Worm (Caenorhabditis elegans): ENCODE data around the gene F21D12.3.

The F21D12.3 gene

ce11 chrII:7301670-7302151 is 22.1 kb downstream of the F21D12.3 start, which contains the start of gene cul-4 (continued):
- TF ChIP-seq lin-13 (GFP tag; optimal IDR thresholded peaks at IDR 0.05) (peak; percentile 25), lin-1 (GFP tag; IDR thresholded peaks at IDR 0.05) (no peak), T26A8.4 (GFP tag; IDR thresholded peaks at IDR 0.05) (0 out of 2 replicates have a peak, but pooled peaks have one; percentile 50), hmg-1.1 (GFP tag; IDR thresholded peaks at IDR 0.05) (peak; percentile 48), R02D3.7 (tag; optimal IDR thresholded peaks at IDR 0.05) (no peak), cey-2 (tag; optimal IDR thresholded peaks at IDR 0.05; ENCODE audit: borderline replicate concordance, insufficient read depth) (no peak), egl-43 (GFP tag; IDR thresholded peaks at IDR 0.05) (no peak), lim-7 (GFP tag; IDR thresholded peaks at IDR 0.05) (no peak), ceh-20 (GFP tag; IDR thresholded peaks at IDR 0.05) (no peak), nhr-6 (tag; optimal IDR thresholded peaks at IDR 0.05) (peak; percentile 30), madf-9 (GFP tag; conservative IDR thresholded peaks at IDR 0.05) (no peak), aly-2 (tag; optimal IDR thresholded peaks at IDR 0.05) (no peak), mes-2 (tag; optimal IDR thresholded peaks at IDR 0.05; ENCODE audit: poor library complexity, severe bottlenecking) (peak; percentile 92), unc-130 (GFP tag; optimal IDR thresholded peaks at IDR 0.05) (peak; percentile 71), pha-4 (GFP tag; IDR thresholded peaks at IDR 0.05) (no peak), pha-4 (tag; optimal IDR thresholded peaks at IDR 0.05) (no peak), nhr-42 (GFP tag; IDR thresholded peaks at IDR 0.05) (no peak), jun-1 (tag; optimal IDR thresholded peaks at IDR 0.05) (peak; percentile 27), aha-1 (tag) (peak; percentile 96), mep-1 (tag; optimal IDR thresholded peaks at IDR 0.05) (no peak), dve-1 (tag; optimal IDR thresholded peaks at IDR 0.05; ENCODE audit: insufficient read depth) (no peak), lin-15B (tag; optimal IDR thresholded peaks at IDR 0.05) (peak; percentile 13), sdz-12 (GFP tag; optimal IDR thresholded peaks at IDR 0.05) (no peak), Y5F2A.4 (GFP tag; optimal IDR thresholded peaks at IDR 0.05) (no peak), mxl-2 (GFP tag; conservative IDR thresholded peaks at IDR 0.05) (no peak), ceh-62 (tag; optimal IDR thresholded peaks at IDR 0.05) (no peak), T20F7.1 (GFP tag; optimal IDR thresholded peaks at IDR 0.05) (peak; percentile 49), attf-4 (tag; optimal IDR thresholded peaks at IDR 0.05) (no peak), ceh-44 (GFP tag; IDR thresholded peaks at IDR 0.05) (no peak), zip-2 (tag; optimal IDR thresholded peaks at IDR 0.05) (no peak), lsy-2 (tag; optimal IDR thresholded peaks at IDR 0.05) (no peak), fos-1 (tag; optimal IDR thresholded peaks at IDR 0.05) (no peak), dmd-8 (GFP tag; IDR thresholded peaks at IDR 0.05) (no peak), daf-16 (GFP tag; optimal IDR thresholded peaks at IDR 0.05) (peak in 1 of 2 experiments; percentile 5), daf-16 (tag; optimal IDR thresholded peaks at IDR 0.05) (no peak), nhr-102 (tag; optimal IDR thresholded peaks at IDR 0.05) (no peak), zfp-3 (GFP tag; conservative IDR thresholded peaks at IDR 0.05) (no peak), nhr-111 (GFP tag; optimal IDR thresholded peaks at IDR 0.05) (no peak), zip-11 (GFP tag; IDR thresholded peaks at IDR 0.05) (no peak), skn-1 (tag; optimal IDR thresholded peaks at IDR 0.05) (no peak), hif-1 (tag; optimal IDR thresholded peaks at IDR 0.05) (no peak), tag-97 (GFP tag; IDR thresholded peaks at IDR 0.05) (no peak), unc-39 (tag; optimal IDR thresholded peaks at IDR 0.05) (no peak), tra-1 (GFP tag; IDR thresholded peaks at IDR 0.05) (no peak), Y48G9A.11 (GFP tag; IDR thresholded peaks at IDR 0.05) (peak; percentile 82), daf-19 (GFP tag; conservative IDR thresholded peaks at IDR 0.05) (no peak), spr-3 (GFP tag; optimal IDR thresholded peaks at IDR 0.05) (no peak), nhr-76 (tag; optimal IDR thresholded peaks at IDR 0.05) (no peak), rbr-2 (tag; optimal IDR thresholded peaks at IDR 0.05) (no peak), mdl-1 (tag; optimal IDR thresholded peaks at IDR 0.05) (no peak), hlh-11 (tag; optimal IDR thresholded peaks at IDR 0.05) (peak; percentile 75), mdt-29 (GFP tag; IDR thresholded peaks at IDR 0.05) (no peak)
